Worm (Caenorhabditis elegans) whole organism, L3 larva: ENCODE measurements around the gene puf-7.

ENCODE experiments used
- aly-2 ChIP-seq: fragments of 150-350 bp; optimal IDR thresholded peaks from 2 replicates; lab custom pipeline; 2014; ENCODE audit warnings: missing biosample characterization, missing genetic modification characterization
- ama-1 ChIP-seq: fragments of 150-350 bp; optimal IDR thresholded peaks from 2 replicates; lab custom pipeline; 2018
- ceh-16 ChIP-seq: sonication (generic microtip); optimal IDR thresholded peaks from 2 replicates; lab custom pipeline; 2017; ENCODE audit warnings: missing biosample characterization, missing genetic modification characterization
- egl-27 ChIP-seq: sonication (generic microtip); optimal IDR thresholded peaks from 4 replicates; lab custom pipeline; 2017; ENCODE audit warnings: missing biosample characterization, missing genetic modification reagents, missing genetic modification characterization
- elt-2 ChIP-seq: sonication (generic microtip); optimal IDR thresholded peaks from 2 replicates; lab custom pipeline; 2016; ENCODE audit warnings: missing genetic modification reagents, mild to moderate bottlenecking, missing genetic modification characterization, missing compliant biosample characterization
- nfya-1 ChIP-seq: sonication (generic microtip); optimal IDR thresholded peaks from 2 replicates; lab custom pipeline; 2017; ENCODE audit warnings: missing genetic modification characterization, mild to moderate bottlenecking, missing compliant biosample characterization, antibody characterized with exemption, moderate library complexity; ENCODE audit not compliant: insufficient read depth
- nhr-11 ChIP-seq: fragments of 150-350 bp; optimal IDR thresholded peaks from 2 replicates; lab custom pipeline; 2014; ENCODE audit warnings: missing biosample characterization, missing genetic modification characterization
- nhr-12 ChIP-seq: fragments of 150-350 bp; optimal IDR thresholded peaks from 2 replicates; lab custom pipeline; 2014; ENCODE audit warnings: missing biosample characterization, missing genetic modification characterization
- nhr-25 ChIP-seq: sonication (generic microtip); optimal IDR thresholded peaks from 2 replicates; lab custom pipeline; 2017; ENCODE audit warnings: missing biosample characterization, missing genetic modification characterization
- pha-4 ChIP-seq: fragments of 150-350 bp; optimal IDR thresholded peaks from 2 replicates; lab custom pipeline; 2014; ENCODE audit warnings: missing biosample characterization, missing genetic modification reagents, missing genetic modification characterization
- unc-39 ChIP-seq: sonication (generic microtip); optimal IDR thresholded peaks from 4 replicates; lab custom pipeline; 2017; ENCODE audit warnings: missing biosample characterization, missing genetic modification characterization
- ztf-11 ChIP-seq: fragments of 150-350 bp; optimal IDR thresholded peaks from 2 replicates; lab custom pipeline; 2014; ENCODE audit warnings: missing biosample characterization, missing genetic modification characterization
- ztf-4 ChIP-seq: fragments of 150-350 bp; optimal IDR thresholded peaks from 2 replicates; lab custom pipeline; 2014; ENCODE audit warnings: missing biosample characterization, missing genetic modification characterization

DNA sequence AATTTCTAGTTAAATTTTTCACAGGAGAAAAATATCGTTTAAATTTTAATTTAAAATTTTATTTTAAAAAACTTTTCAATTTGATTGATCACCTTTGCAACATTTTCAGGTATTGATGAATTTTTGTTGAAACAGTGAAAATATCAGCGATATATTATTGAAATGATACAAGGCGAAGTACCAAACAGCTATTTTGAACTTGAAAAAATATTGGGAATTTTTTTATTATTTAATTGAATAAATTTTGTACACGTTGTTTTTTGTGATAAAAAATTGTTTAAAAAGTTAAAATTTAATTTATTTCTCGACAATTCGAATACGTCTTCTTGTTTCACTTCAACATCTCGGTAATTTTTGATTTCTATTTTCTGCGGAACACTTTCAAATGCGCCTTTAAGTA is 7.2 kb downstream of the puf-7 start, which contains the start of gene B0273.1:
- TF ChIP-seq nfya-1 (tag; lab: Kevin White, UChicago) (no peak), pha-4 (tag; lab: Kevin White, UChicago) (no peak), ama-1 (lab: Kevin White, UChicago) (no peak), nhr-25 (tag; lab: Kevin White, UChicago) (no peak), nhr-11 (tag; lab: Kevin White, UChicago) (no peak), elt-2 (tag; lab: Kevin White, UChicago) (no peak), aly-2 (no peak), ztf-11 (tag; lab: Kevin White, UChicago) (no peak), unc-39 (no peak), nhr-12 (tag; lab: Kevin White, UChicago) (no peak), ceh-16 (no peak), egl-27 (tag; lab: Kevin White, UChicago) (no peak), ztf-4 (no peak)
